Worm (Caenorhabditis elegans) whole organism, late embryonic: ENCODE results near the gene srh-18.

Experiments used
- F13H6.1 ChIP-seq: sonication (generic microtip); optimal IDR thresholded peaks from 2 replicates; lab custom pipeline; 2016; ENCODE audit warnings: missing genetic modification characterization, missing compliant biosample characterization
- K02D7.2 ChIP-seq: sonication (generic microtip); optimal IDR thresholded peaks from 2 replicates; lab custom pipeline; 2017; ENCODE audit warnings: mild to moderate bottlenecking, missing genetic modification characterization, missing compliant biosample characterization
- T23F11.4 ChIP-seq: fragments of 200-800 bp; sonication (Bioruptor generic); optimal IDR thresholded peaks from 2 replicates; lab custom pipeline; 2018; ENCODE audit warnings: mild to moderate bottlenecking, missing genetic modification characterization, missing compliant biosample characterization
- ahr-1 ChIP-seq: sonication (generic microtip); optimal IDR thresholded peaks from 2 replicates; lab custom pipeline; 2016; ENCODE audit warnings: missing genetic modification characterization, missing compliant biosample characterization
- ceh-22 ChIP-seq: sonication (generic microtip); optimal IDR thresholded peaks from 2 replicates; lab custom pipeline; 2017; ENCODE audit warnings: missing biosample characterization, missing genetic modification characterization
- ceh-24 ChIP-seq: sonication (generic microtip); optimal IDR thresholded peaks from 2 replicates; lab custom pipeline; 2016; ENCODE audit warnings: mild to moderate bottlenecking, missing genetic modification characterization, missing compliant biosample characterization
- ceh-30 ChIP-seq: fragments of 150-350 bp; optimal IDR thresholded peaks from 2 replicates; lab custom pipeline; 2014; ENCODE audit warnings: missing biosample characterization, missing genetic modification characterization
- ceh-34 ChIP-seq: sonication (generic microtip); optimal IDR thresholded peaks from 2 replicates; lab custom pipeline; 2016; ENCODE audit warnings: mild to moderate bottlenecking, missing genetic modification characterization, missing compliant biosample characterization
- ceh-45 ChIP-seq: fragments of 200-800 bp; sonication (Bioruptor generic); IDR thresholded peaks from 2 replicates; pipeline ENCODE4 v1.3.6; 2022; ENCODE audit warnings: missing genetic modification reagents, missing genetic modification characterization, missing compliant biosample characterization
- ceh-6 ChIP-seq: fragments of 200-800 bp; sonication (Bioruptor generic); optimal IDR thresholded peaks from 2 replicates; lab custom pipeline; 2018; ENCODE audit warnings: mild to moderate bottlenecking, missing genetic modification characterization, missing compliant biosample characterization
- elt-2 ChIP-seq: sonication (generic microtip); optimal IDR thresholded peaks from 2 replicates; lab custom pipeline; 2016; ENCODE audit warnings: missing genetic modification reagents, missing genetic modification characterization, missing compliant biosample characterization
- ets-4 ChIP-seq: sonication (generic microtip); optimal IDR thresholded peaks from 2 replicates; lab custom pipeline; 2016; ENCODE audit warnings: missing genetic modification characterization, missing compliant biosample characterization
- eyg-1 ChIP-seq: sonication (generic microtip); optimal IDR thresholded peaks from 2 replicates; lab custom pipeline; 2016; ENCODE audit warnings: missing genotype, missing genetic modification characterization, missing compliant biosample characterization
- fax-1 ChIP-seq: sonication (generic microtip); optimal IDR thresholded peaks from 2 replicates; lab custom pipeline; 2016; ENCODE audit warnings: missing genotype, missing genetic modification characterization, missing compliant biosample characterization
- hlh-15 ChIP-seq: sonication (generic microtip); optimal IDR thresholded peaks from 2 replicates; lab custom pipeline; 2016; ENCODE audit warnings: missing genetic modification characterization, missing compliant biosample characterization
- hlh-30 ChIP-seq: sonication (generic microtip); optimal IDR thresholded peaks from 2 replicates; lab custom pipeline; 2017; ENCODE audit warnings: antibody characterized with exemption, missing genetic modification characterization, missing compliant biosample characterization; ENCODE audit not compliant: insufficient read depth
- lim-6 ChIP-seq: sonication (generic microtip); optimal IDR thresholded peaks from 2 replicates; lab custom pipeline; 2016; ENCODE audit warnings: missing genetic modification characterization, missing compliant biosample characterization
- mec-3 ChIP-seq: sonication (generic microtip); optimal IDR thresholded peaks from 2 replicates; lab custom pipeline; 2016; ENCODE audit warnings: borderline replicate concordance, missing genetic modification characterization, missing compliant biosample characterization
- nhr-11 ChIP-seq: fragments of 150-350 bp; optimal IDR thresholded peaks from 2 replicates; lab custom pipeline; 2014; ENCODE audit warnings: missing biosample characterization, missing genetic modification characterization
- odd-2 ChIP-seq: sonication (generic microtip); optimal IDR thresholded peaks from 2 replicates; lab custom pipeline; 2017; ENCODE audit warnings: antibody characterized with exemption, mild to moderate bottlenecking, missing genetic modification characterization, missing compliant biosample characterization
- pag-3 ChIP-seq: sonication (generic microtip); optimal IDR thresholded peaks from 2 replicates; lab custom pipeline; 2016; ENCODE audit warnings: missing compliant biosample characterization, missing genetic modification characterization, borderline replicate concordance
- pat-9 ChIP-seq: fragments of 200-800 bp; sonication (Bioruptor generic); optimal IDR thresholded peaks from 2 replicates; lab custom pipeline; 2018; ENCODE audit warnings: mild to moderate bottlenecking, missing genetic modification characterization, moderate library complexity, missing compliant biosample characterization
- pax-1 ChIP-seq: fragments of 150-350 bp; optimal IDR thresholded peaks from 2 replicates; lab custom pipeline; 2014; ENCODE audit warnings: missing biosample characterization, missing genetic modification characterization
- ref-2 ChIP-seq: sonication (generic microtip); optimal IDR thresholded peaks from 2 replicates; lab custom pipeline; 2016; ENCODE audit warnings: missing genetic modification characterization, missing compliant biosample characterization
- rnt-1 ChIP-seq: sonication (generic microtip); optimal IDR thresholded peaks from 2 replicates; lab custom pipeline; 2016; ENCODE audit warnings: missing genetic modification characterization, missing compliant biosample characterization
- sox-2 ChIP-seq: fragments of 200-800 bp; sonication (Bioruptor generic); IDR thresholded peaks from 2 replicates; pipeline ENCODE4 v1.3.6; 2022; ENCODE audit warnings: missing genetic modification reagents, missing genetic modification characterization, missing compliant biosample characterization
- tbx-2 ChIP-seq: sonication (generic microtip); optimal IDR thresholded peaks from 2 replicates; lab custom pipeline; 2016; ENCODE audit warnings: missing genetic modification characterization, missing compliant biosample characterization
- ttx-3 ChIP-seq: sonication (generic microtip); optimal IDR thresholded peaks from 2 replicates; lab custom pipeline; 2016; ENCODE audit warnings: missing genetic modification reagents, missing genetic modification characterization, missing compliant biosample characterization
- unc-86 ChIP-seq: sonication (generic microtip); optimal IDR thresholded peaks from 2 replicates; lab custom pipeline; 2016; ENCODE audit warnings: missing genetic modification characterization, missing compliant biosample characterization

srh-18 gene

DNA sequence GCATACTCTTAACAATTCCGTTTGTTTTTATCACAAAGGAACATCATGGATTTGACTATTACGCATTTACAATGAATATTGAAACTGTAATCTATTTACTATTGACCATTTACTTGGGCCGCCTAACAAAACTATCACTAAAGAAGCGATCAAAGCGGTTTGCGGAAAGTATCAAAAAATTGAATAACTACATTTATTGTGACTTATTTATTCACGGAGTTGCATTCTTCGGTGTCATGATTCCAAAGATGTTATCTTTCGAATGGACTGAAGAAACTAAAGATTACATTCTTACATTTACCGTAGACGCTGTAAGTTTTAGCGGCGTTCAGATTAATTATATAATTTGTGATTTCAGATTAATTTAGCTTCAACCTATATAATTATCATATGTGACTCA is 46.0 kb downstream of the srh-18 start:
- TF ChIP-seq K02D7.2 (tag; lab: Kevin White, UChicago) (no peak), hlh-30 (tag; lab: Kevin White, UChicago) (no peak), ceh-6 (GFP tag; lab: Kevin White, UChicago) (no peak), ceh-45 (GFP tag; lab: Robert Waterston, UW) (no peak), ceh-22 (no peak), pag-3 (tag; lab: Kevin White, UChicago) (no peak), sox-2 (GFP tag; lab: Robert Waterston, UW) (no peak), ceh-24 (tag; lab: Kevin White, UChicago) (no peak), tbx-2 (no peak), mec-3 (tag; lab: Kevin White, UChicago) (no peak), ahr-1 (tag; lab: Kevin White, UChicago) (no peak), T23F11.4 (no peak), ttx-3 (tag; lab: Kevin White, UChicago) (no peak), pax-1 (no peak), ref-2 (tag; lab: Kevin White, UChicago) (no peak)

- TF ChIP-seq pat-9 (tag; lab: Kevin White, UChicago), result no peak
- TF ChIP-seq nhr-11, result no peak
- TF ChIP-seq ceh-30 (tag; lab: Kevin White, UChicago), result no peak
- no peak for TF ChIP-seq hlh-15 (tag; lab: Kevin White, UChicago)
- no peak for TF ChIP-seq F13H6.1
- no peak for TF ChIP-seq ceh-34 (tag; lab: Kevin White, UChicago)
- TF ChIP-seq ceh-22, result no peak
- no peak for TF ChIP-seq ets-4
- TF ChIP-seq tbx-2, result no peak
Measured at ce11 chrV:13366488-13366887, 48.2 kb downstream of the srh-18 start.

DNA sequence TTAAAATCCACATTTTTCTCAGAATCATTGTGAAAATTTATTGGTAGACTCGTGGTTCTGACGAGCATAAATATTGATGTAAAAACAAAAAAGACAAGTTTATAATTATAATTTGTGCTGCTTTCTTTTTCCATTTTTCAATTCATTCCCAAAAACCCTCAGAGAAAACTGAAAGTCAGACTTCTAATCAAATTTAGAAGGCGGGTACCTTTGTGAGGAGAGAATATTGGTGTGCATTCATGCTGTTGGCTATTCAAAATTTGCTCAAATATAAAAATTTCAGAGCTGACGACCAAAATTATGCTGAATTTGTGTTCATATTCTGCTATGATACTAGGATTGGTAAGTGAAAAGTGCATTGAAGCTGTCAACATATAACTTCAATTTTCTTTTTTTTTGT is 48.8 kb downstream of the srh-18 start, which contains the start of gene srx-125:
srx-125 (plus strand) TSS at position 301 of the 400 bp plus-strand sequence.
- TF ChIP-seq lim-6 (tag; lab: Kevin White, UChicago), result no peak
- TF ChIP-seq, all 69 proteins: peak for 0

DNA sequence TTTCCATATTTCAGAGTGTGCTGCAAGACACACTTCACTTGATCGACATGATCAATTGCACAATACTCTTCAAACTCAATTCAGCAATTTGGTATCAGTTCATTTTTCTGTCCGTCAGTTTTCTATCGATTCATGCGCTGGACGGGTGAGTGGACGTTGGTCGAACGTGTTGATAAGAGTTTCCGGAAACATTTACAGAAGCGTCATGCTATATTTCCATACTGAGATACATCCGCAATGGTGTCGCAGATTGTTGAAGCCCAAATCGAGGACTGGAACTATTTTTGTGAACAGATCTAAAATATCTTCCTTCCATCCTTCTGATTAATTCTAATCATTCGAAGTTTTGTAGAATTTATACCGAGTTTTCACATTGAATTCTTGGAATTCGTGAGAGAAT is 51.4 kb downstream of the srh-18 start:
- TF ChIP-seq unc-86 (tag; lab: Kevin White, UChicago) (no peak), fax-1 (tag; lab: Kevin White, UChicago) (no peak), ceh-45 (GFP tag; lab: Robert Waterston, UW) (no peak), hlh-30 (tag; lab: Kevin White, UChicago) (no peak), odd-2 (tag; lab: Kevin White, UChicago) (no peak), eyg-1 (tag; lab: Kevin White, UChicago) (no peak), rnt-1 (tag; lab: Kevin White, UChicago) (no peak), elt-2 (no peak)
- TF ChIP-seq, all 69 proteins: peak for 0
